Fruit fly (Drosophila melanogaster) whole organism, adult: ENCODE measurements around the gene CG12347.
A peak's percentile ranks its signal among the peaks of the same experiment; 100 is the strongest.

ENCODE experiments used
- CG11617 ChIP-seq: fragments of 200-800 bp; sonication (Bioruptor generic); optimal IDR thresholded peaks from 2 replicates; lab custom pipeline; 2017; ENCODE audit warnings: mild to moderate bottlenecking, missing biosample characterization, missing genetic modification reagents, missing genetic modification characterization
- CG12768 ChIP-seq: fragments of 200-800 bp; sonication (Bioruptor generic); optimal IDR thresholded peaks from 2 replicates; lab custom pipeline; 2017; ENCODE audit warnings: missing biosample characterization, missing genetic modification characterization, mild to moderate bottlenecking, moderate library complexity, missing genetic modification reagents
- CG14711 ChIP-seq: fragments of 200-800 bp; sonication (Bioruptor generic); optimal IDR thresholded peaks from 2 replicates; lab custom pipeline; 2018; ENCODE audit warnings: missing biosample characterization, mild to moderate bottlenecking, missing genetic modification characterization, moderate library complexity
- CG1620 ChIP-seq: fragments of 200-800 bp; sonication (Bioruptor generic); optimal IDR thresholded peaks from 2 replicates; lab custom pipeline; 2016; ENCODE audit warnings: missing biosample characterization, missing genetic modification characterization
- CG33017 ChIP-seq: fragments of 200-800 bp; sonication (Bioruptor generic); optimal IDR thresholded peaks from 2 replicates; lab custom pipeline; 2018; ENCODE audit warnings: missing biosample characterization, mild to moderate bottlenecking, missing genetic modification characterization, moderate library complexity
- CG5204 ChIP-seq: fragments of 200-800 bp; sonication (Bioruptor generic); optimal IDR thresholded peaks from 2 replicates; lab custom pipeline; 2016; ENCODE audit warnings: missing biosample characterization, missing genetic modification characterization
- CG7045 ChIP-seq: fragments of 200-800 bp; sonication (Bioruptor generic); optimal IDR thresholded peaks from 2 replicates; lab custom pipeline; 2017; ENCODE audit warnings: missing biosample characterization, mild to moderate bottlenecking, missing genetic modification characterization
- CG7101 ChIP-seq: fragments of 200-800 bp; sonication (Bioruptor generic); optimal IDR thresholded peaks from 2 replicates; lab custom pipeline; 2018; ENCODE audit warnings: missing biosample characterization, mild to moderate bottlenecking, missing genetic modification characterization, moderate library complexity
- Clk ChIP-seq: fragments of 200-800 bp; sonication (Bioruptor generic); optimal IDR thresholded peaks from 2 replicates; lab custom pipeline; 2017; ENCODE audit warnings: missing biosample characterization, missing genetic modification characterization
- Crg-1 ChIP-seq: fragments of 200-800 bp; sonication (Bioruptor generic); optimal IDR thresholded peaks from 2 replicates; lab custom pipeline; 2016; ENCODE audit warnings: missing biosample characterization, missing genetic modification characterization
- Hr96 ChIP-seq: fragments of 200-800 bp; sonication (Bioruptor generic); optimal IDR thresholded peaks from 2 replicates; lab custom pipeline; 2016; ENCODE audit warnings: missing biosample characterization, missing genetic modification characterization
- Mnt ChIP-seq: fragments of 200-800 bp; sonication (Bioruptor generic); optimal IDR thresholded peaks from 2 replicates; lab custom pipeline; 2016; ENCODE audit warnings: missing biosample characterization, mild to moderate bottlenecking, missing genetic modification characterization
- bab1 ChIP-seq: fragments of 200-800 bp; sonication (Bioruptor generic); optimal IDR thresholded peaks from 3 replicates; lab custom pipeline; 2019; ENCODE audit warnings: missing biosample characterization, mild to moderate bottlenecking, missing genetic modification characterization, moderate library complexity
- cic ChIP-seq: fragments of 200-800 bp; sonication (Bioruptor generic); optimal IDR thresholded peaks from 2 replicates; lab custom pipeline; 2017; ENCODE audit warnings: missing biosample characterization, mild to moderate bottlenecking, missing genetic modification characterization, moderate library complexity
- cnc ChIP-seq, 2 experiments: fragments of >200 bp; optimal IDR thresholded peaks; 2 replicates each; lab custom pipeline; 2017
- kay ChIP-seq: fragments of 200-800 bp; sonication (Bioruptor generic); peaks from one replicate; lab custom pipeline; 2016; ENCODE audit warnings: missing biosample characterization, missing genetic modification characterization, borderline replicate concordance
- ovo ChIP-seq: fragments of 200-800 bp; sonication (Bioruptor generic); optimal IDR thresholded peaks from 2 replicates; lab custom pipeline; 2016; ENCODE audit warnings: missing biosample characterization, missing genetic modification characterization
- pad ChIP-seq: fragments of 200-800 bp; sonication (Bioruptor generic); optimal IDR thresholded peaks from 3 replicates; lab custom pipeline; 2017; ENCODE audit warnings: missing biosample characterization, missing genetic modification characterization, mild to moderate bottlenecking, moderate library complexity, missing genetic modification reagents
- tj ChIP-seq: fragments of 200-800 bp; sonication (Bioruptor generic); optimal IDR thresholded peaks from 3 replicates; lab custom pipeline; 2017; ENCODE audit warnings: missing biosample characterization, mild to moderate bottlenecking, missing genetic modification characterization, moderate library complexity
- toe ChIP-seq: fragments of 200-800 bp; sonication (Bioruptor generic); optimal IDR thresholded peaks from 2 replicates; lab custom pipeline; 2016; ENCODE audit warnings: missing biosample characterization, missing genetic modification characterization

CG12347 gene

DNA sequence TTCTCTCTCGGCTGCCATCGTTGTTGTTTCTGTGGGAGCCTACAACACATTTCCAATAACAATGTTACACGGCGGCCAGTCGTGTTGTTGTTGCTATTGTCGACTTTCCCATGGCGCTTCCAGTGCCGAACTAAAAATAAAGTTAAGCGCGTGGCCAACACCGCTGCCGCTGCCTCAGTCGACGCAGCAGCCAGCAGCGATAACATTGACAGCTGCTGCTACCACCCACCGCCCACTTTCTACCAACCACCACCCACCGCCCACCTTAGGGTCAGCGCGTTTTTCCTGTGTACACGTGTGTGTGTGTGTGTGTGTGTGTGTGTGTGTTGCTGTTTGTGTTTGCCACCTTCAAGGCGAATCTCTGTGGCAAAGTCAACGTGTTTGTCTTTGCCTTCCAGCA, 5.2 kb upstream of the CG12347 start:
- TF ChIP-seq cic (GFP tag; lab: Kevin White, UChicago) (peak; percentile 42), CG7045 (GFP tag; lab: Kevin White, UChicago) (no peak), toe (GFP tag; lab: Kevin White, UChicago) (no peak)

DNA sequence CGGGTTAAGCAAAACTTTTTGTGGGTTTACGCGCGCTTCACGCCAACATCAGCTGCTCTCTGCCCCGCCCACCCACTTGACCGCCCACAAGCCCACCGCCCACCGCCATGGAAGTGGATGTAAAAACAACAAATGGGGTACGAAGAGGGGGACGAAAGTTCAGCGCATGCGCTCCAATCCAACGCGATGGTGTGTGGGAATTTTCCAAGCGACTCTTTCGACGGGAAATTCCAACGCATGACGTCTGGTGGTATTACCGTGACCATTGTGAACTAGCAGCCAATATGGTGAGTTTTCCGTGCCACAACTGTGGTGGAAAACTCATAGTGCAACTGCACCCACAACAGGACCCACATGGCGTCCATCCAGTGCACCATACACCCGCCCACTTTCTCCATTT, 4.0 kb upstream of the CG12347 start:
- TF ChIP-seq bab1 (GFP tag; lab: Kevin White, UChicago) (no peak), cic (GFP tag; lab: Kevin White, UChicago) (peak; percentile 31)

DNA sequence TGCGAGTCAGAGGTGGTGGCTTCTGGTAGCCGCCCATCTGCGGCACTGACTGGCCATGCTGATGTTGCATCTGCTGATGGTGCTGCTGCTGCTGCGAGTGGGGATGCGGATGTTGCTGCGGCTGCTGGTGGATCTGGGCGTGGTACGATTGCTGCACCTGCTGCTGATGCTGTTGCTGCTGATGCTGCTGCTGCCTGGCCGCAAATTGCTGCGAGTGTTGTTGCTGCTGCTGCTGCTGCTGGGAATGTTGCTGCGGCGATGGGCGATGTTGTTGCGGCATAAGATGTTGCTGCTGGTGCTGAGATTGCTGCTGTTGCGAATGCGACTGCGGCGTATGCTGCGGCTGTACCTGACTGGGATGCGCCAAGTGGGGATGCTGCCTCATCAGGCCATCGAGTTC, 1.1 kb upstream of the CG12347 start:
- TF ChIP-seq Mnt (no peak), CG12768 (no peak), bab1 (GFP tag; lab: Kevin White, UChicago) (no peak), CG11617 (GFP tag; lab: Kevin White, UChicago) (no peak), tj (GFP tag; lab: Kevin White, UChicago) (no peak), CG1620 (GFP tag; lab: Kevin White, UChicago) (no peak), Clk (no peak), cic (GFP tag; lab: Kevin White, UChicago) (no peak), CG14711 (no peak), pad (no peak)

DNA sequence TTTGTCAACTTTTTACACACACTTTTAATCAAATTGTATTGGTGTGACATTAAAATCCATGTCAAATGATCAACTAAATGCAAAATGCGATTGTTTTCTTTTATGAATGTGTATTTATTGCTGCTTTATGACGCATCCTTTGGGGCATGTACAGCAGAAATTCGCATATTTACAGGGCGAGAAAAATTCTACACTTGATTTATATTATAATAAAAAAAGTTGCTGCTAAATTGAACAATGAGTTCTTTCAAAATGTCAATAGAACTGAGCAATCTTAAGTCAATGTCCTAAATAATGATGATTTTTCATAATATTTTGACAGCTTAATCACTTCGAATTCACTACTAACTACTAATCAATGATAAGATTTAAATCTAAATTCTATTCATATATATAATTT, 4.8 kb downstream of the CG12347 start, which contains the start of gene CG43445:
CG43445 (plus strand) TSS at position 301 of the 400 bp plus-strand sequence.
- TF ChIP-seq CG11617 (GFP tag; lab: Kevin White, UChicago) (no peak), cnc (optimal IDR thresholded peaks at IDR 0.05; lab: Kevin White, UChicago) (no peak), cic (GFP tag; lab: Kevin White, UChicago) (no peak), Hr96 (no peak), toe (GFP tag; lab: Kevin White, UChicago) (no peak), bab1 (GFP tag; lab: Kevin White, UChicago) (no peak), kay (GFP tag; lab: Kevin White, UChicago) (no peak), CG1620 (GFP tag; lab: Kevin White, UChicago) (no peak), Clk (no peak), CG7045 (GFP tag; lab: Kevin White, UChicago) (no peak), CG12768 (no peak), CG7101 (no peak), Crg-1 (GFP tag; lab: Kevin White, UChicago) (no peak), CG33017 (tag; lab: Kevin White, UChicago) (no peak), CG5204 (no peak), tj (GFP tag; lab: Kevin White, UChicago) (no peak), ovo (GFP tag; lab: Kevin White, UChicago) (no peak), Mnt (no peak)

DNA sequence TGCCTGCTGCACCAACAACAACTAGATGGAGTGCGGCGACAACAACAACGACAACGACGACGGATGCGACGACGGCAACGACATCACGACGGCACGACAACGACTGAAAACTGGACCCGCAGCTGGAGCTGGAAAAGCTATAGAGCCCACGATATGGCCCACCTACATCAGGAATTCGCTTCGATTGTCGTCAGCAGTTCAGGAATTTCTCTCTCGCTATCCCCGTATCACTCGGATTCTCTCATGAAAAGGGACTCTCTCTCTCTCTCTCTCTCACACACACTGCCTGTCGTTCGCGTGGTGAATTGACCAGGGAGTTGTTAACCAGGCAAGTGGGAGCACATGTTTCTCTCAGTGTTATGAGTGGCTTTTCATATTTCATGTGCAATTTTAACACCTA, 10.2 kb downstream of the CG12347 start, which contains the start of gene Rim:
Rim (minus strand) TSS at position 101 of the 400 bp plus-strand sequence.
- TF ChIP-seq CG12768 (no peak), pad (no peak), kay (GFP tag; lab: Kevin White, UChicago) (no peak)

DNA sequence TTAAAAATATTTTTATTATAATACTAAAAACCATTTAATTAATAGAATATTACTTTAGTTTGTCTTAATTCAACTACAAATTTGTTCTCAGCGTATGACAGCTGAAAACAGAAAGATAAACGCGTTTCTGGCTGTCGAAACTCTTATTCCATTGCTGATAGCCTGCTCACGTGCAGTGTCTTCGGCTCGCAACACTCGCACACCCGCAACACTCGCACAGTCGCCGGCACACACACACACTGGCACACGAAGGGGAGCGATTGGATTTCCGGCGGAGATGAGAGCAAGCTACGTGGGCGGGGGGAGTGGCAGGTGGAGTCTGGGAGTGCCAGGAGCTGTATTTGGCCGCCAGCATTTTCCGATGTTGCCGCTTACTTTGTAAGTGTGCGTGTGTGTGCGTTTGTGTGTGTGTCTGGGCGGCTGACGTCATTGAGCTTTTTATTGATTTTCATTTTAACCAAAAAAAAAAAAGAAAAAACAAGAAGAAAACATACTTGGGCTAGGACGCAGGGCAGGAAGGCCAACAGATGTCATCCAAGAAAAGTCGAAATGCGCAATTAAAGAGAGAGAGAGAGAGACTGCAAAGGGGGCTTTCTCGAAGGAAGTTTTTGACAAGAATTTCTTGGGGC, 11.7 kb downstream of the CG12347 start:
- TF ChIP-seq ovo (GFP tag; lab: Kevin White, UChicago) (no peak), CG14711 (no peak), Mnt (no peak), CG5204 (no peak), CG7045 (GFP tag; lab: Kevin White, UChicago) (no peak), CG33017 (tag; lab: Kevin White, UChicago) (no peak), bab1 (GFP tag; lab: Kevin White, UChicago) (no peak), pad (no peak), Clk (no peak), tj (GFP tag; lab: Kevin White, UChicago) (no peak), CG7101 (no peak), toe (GFP tag; lab: Kevin White, UChicago) (no peak), CG11617 (GFP tag; lab: Kevin White, UChicago) (no peak), Crg-1 (GFP tag; lab: Kevin White, UChicago) (no peak), cnc (optimal IDR thresholded peaks at IDR 0.05; lab: Kevin White, UChicago) (no peak), CG1620 (GFP tag; lab: Kevin White, UChicago) (no peak), Hr96 (no peak), kay (GFP tag; lab: Kevin White, UChicago) (no peak)

DNA sequence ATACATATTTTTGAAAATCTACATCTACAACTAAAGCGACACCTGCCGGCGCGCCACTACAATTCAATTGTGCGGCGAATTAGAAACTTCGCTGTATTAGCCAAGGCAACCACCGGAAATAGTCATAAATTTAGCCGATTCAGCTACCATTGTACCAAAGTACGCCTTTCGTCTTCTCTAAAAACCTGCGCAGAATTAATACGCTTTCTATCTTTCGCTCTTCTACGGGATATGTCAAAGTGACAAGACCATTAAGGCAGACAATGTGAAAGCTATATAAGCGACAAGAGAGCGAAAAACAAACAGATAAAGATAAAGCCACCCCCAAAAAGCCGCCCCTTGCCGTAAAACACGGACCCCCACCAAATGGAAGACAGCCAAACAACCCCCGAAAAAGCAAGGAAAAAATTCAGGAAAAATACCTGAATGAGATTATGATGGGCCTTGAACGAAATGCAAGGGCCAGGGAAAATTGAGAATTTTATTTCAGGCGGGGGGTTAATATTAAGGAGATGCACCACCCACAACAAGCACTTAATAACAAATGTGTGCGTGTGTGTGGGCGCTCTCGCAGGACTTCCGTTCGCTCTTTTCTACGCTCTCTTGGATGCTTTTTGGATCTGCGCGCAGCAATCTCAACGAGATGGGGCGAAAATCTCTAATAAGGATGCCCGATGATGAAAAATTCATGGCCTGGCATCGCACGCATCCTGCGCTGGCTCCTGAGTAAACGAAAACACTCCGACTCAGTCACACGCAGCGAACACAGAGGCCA, 13.1 kb downstream of the CG12347 start, which contains the start of gene cpo:
cpo (plus strand) TSS at position 725 of the 775 bp plus-strand sequence.
- peak; percentile 87 for TF ChIP-seq CG7045 (GFP tag; lab: Kevin White, UChicago)
- peak; percentile 18 for TF ChIP-seq tj (GFP tag; lab: Kevin White, UChicago)
- peak; percentile 74 for TF ChIP-seq CG5204
- TF ChIP-seq bab1 (GFP tag; lab: Kevin White, UChicago) = no peak
- peak; percentile 35 for TF ChIP-seq CG14711
- peak; percentile 58 for TF ChIP-seq cic (GFP tag; lab: Kevin White, UChicago)
- TF ChIP-seq pad = peak; percentile 53
- no peak for TF ChIP-seq Clk
- peak; percentile 60 for TF ChIP-seq CG11617 (GFP tag; lab: Kevin White, UChicago)
- no peak for TF ChIP-seq cnc (optimal IDR thresholded peaks at IDR 0.05; lab: Kevin White, UChicago)
- TF ChIP-seq CG33017 (tag; lab: Kevin White, UChicago) = peak; percentile 55
- TF ChIP-seq ovo (GFP tag; lab: Kevin White, UChicago) = peak; percentile 62
- TF ChIP-seq toe (GFP tag; lab: Kevin White, UChicago) = peak; percentile 56
- TF ChIP-seq kay (GFP tag; lab: Kevin White, UChicago) = no peak
- TF ChIP-seq Hr96 = peak; percentile 69
- TF ChIP-seq CG1620 (GFP tag; lab: Kevin White, UChicago) = no peak
- peak; percentile 71 for TF ChIP-seq CG7101
- TF ChIP-seq CG12768 = peak; percentile 72
- TF ChIP-seq Mnt = peak; percentile 37
- TF ChIP-seq Crg-1 (GFP tag; lab: Kevin White, UChicago) = no peak
